Worm (Caenorhabditis elegans) whole organism, L4 larva: Measurements from ENCODE around the gene str-187.

ENCODE experiments used
- ama-1 ChIP-seq: fragments of 150-350 bp; optimal IDR thresholded peaks from 2 replicates; lab custom pipeline; 2014; ENCODE audit warnings: inconsistent platforms, mixed read lengths
- daf-19 ChIP-seq: fragments of 200-800 bp; sonication (Bioruptor generic); conservative IDR thresholded peaks from 2 replicates; pipeline ENCODE4 v1.3.6; 2022; ENCODE audit warnings: missing genetic modification characterization, missing compliant biosample characterization
- nhr-28 ChIP-seq: fragments of 150-350 bp; optimal IDR thresholded peaks from 2 replicates; lab custom pipeline; 2014; ENCODE audit warnings: missing biosample characterization, missing genetic modification characterization
- nhr-6 ChIP-seq: fragments of 150-350 bp; optimal IDR thresholded peaks from 2 replicates; lab custom pipeline; 2014; ENCODE audit warnings: missing biosample characterization, missing genetic modification characterization

- no peak for TF ChIP-seq ama-1 (lab: Kevin White, UChicago)
- TF ChIP-seq nhr-6 (tag; lab: Kevin White, UChicago): no peak
- no peak for TF ChIP-seq daf-19 (GFP tag; lab: Robert Waterston, UW)
- no peak for TF ChIP-seq nhr-28
These were observed 665 bp upstream of the str-187 start, which contains the start of gene F26D10.13 for ce11 chrIV:17264714-17265113.
